Fruit fly (Drosophila melanogaster): ENCODE data around the gene Tengl2.

DNA sequence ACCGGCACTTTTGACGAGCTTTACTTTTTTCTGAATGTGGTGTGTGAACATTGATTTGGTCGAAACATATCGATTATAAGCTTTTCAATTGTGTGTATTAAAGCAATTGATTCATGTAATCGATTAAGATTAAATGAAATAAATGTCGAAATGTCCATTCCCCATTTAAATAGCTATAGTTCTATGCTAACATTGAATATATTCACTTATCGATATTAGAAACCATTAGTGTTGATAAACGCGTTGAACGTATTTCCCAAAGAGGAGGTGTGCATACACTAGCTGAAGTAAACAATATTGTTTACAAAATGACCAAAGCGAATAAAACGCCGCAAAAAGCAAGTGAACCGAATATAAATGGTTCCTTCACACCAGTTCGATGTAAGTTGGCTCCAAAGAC is 25.2 kb downstream of the Tengl2 start, which contains the start of the genes Uch and CG34174:
- TF ChIP-seq CG8478 (optimal IDR thresholded peaks at IDR 0.05) (no peak), EcR (GFP tag; optimal IDR thresholded peaks at IDR 0.05) (no peak), Dll (optimal IDR thresholded peaks at IDR 0.05) (no peak), pan (optimal IDR thresholded peaks at IDR 0.05) (no peak)
